Fruit fly (Drosophila melanogaster) whole organism, wandering third instar larva: ENCODE measurements around the gene CG46448.

Experiments
- CG9705 ChIP-seq: fragments of 200-800 bp; sonication (Bioruptor generic); optimal IDR thresholded peaks from 2 replicates; lab custom pipeline; 2018; ENCODE audit warnings: missing biosample characterization, mild to moderate bottlenecking, missing genetic modification characterization
- CrebA ChIP-seq: fragments of 200-800 bp; sonication (Bioruptor generic); optimal IDR thresholded peaks from 2 replicates; lab custom pipeline; 2016; ENCODE audit warnings: missing biosample characterization, mild to moderate bottlenecking, missing genetic modification characterization, borderline replicate concordance
- Dfd ChIP-seq: fragments of >200 bp; optimal IDR thresholded peaks from 2 replicates; lab custom pipeline; 2017; ENCODE audit warnings: missing biosample characterization, missing genetic modification characterization
- Dif ChIP-seq: fragments of 200-275, 200-300 bp; sonication (Bioruptor generic); optimal IDR thresholded peaks from 2 replicates; lab custom pipeline; 2018; ENCODE audit warnings: missing biosample characterization, missing genetic modification characterization; ENCODE audit not compliant: partially characterized antibody
- HLH106 ChIP-seq: fragments of 200-800 bp; optimal IDR thresholded peaks from 3 replicates; lab custom pipeline; 2019; ENCODE audit warnings: missing biosample characterization, mild to moderate bottlenecking, missing genetic modification characterization, moderate library complexity
- Hnf4 ChIP-seq: fragments of 200-800 bp; sonication (Bioruptor generic); optimal IDR thresholded peaks from 2 replicates; lab custom pipeline; 2016; ENCODE audit warnings: missing biosample characterization, mild to moderate bottlenecking, missing genetic modification characterization
- Hr78 ChIP-seq: fragments of >200 bp; optimal IDR thresholded peaks from 2 replicates; lab custom pipeline; 2017; ENCODE audit warnings: missing biosample characterization, missing genetic modification characterization
- Hr83 ChIP-seq: fragments of 200-300 bp; sonication (Bioruptor generic); optimal IDR thresholded peaks from 2 replicates; lab custom pipeline; 2016; ENCODE audit warnings: missing biosample characterization, mild to moderate bottlenecking, missing genetic modification characterization, moderate library complexity; ENCODE audit not compliant: poor library complexity, severe bottlenecking
- Jra ChIP-seq: sonication (Bioruptor generic); optimal IDR thresholded peaks from 2 replicates; lab custom pipeline; 2016; ENCODE audit warnings: missing biosample characterization, missing genetic modification characterization
- Mio ChIP-seq: sonication (Bioruptor generic); optimal IDR thresholded peaks from 2 replicates; lab custom pipeline; 2016; ENCODE audit warnings: missing biosample characterization, missing genetic modification characterization
- Myc ChIP-seq: fragments of >200 bp; optimal IDR thresholded peaks from 2 replicates; lab custom pipeline; 2017
- Rel ChIP-seq, 2 experiments: fragments of 200-800 bp; sonication (Bioruptor generic) in 1 of 2; optimal IDR thresholded peaks; 2 replicates in 1 of 2; 3 replicates in 1 of 2; lab custom pipeline; 2016 to 2019; ENCODE audit warnings: mild to moderate bottlenecking in 2 of 2, missing biosample characterization in 2 of 2, missing genetic modification characterization in 2 of 2, moderate library complexity in 1 of 2
- Sp1 ChIP-seq: fragments of 200-800 bp; sonication (Bioruptor generic); optimal IDR thresholded peaks from 3 replicates; lab custom pipeline; 2019; ENCODE audit warnings: missing biosample characterization, mild to moderate bottlenecking, missing genetic modification characterization, moderate library complexity
- Vsx2 ChIP-seq: fragments of 200-300, 225-300 bp; sonication (Bioruptor generic); optimal IDR thresholded peaks from 2 replicates; lab custom pipeline; 2018; ENCODE audit warnings: missing biosample characterization, missing genetic modification characterization; ENCODE audit not compliant: partially characterized antibody
- brk ChIP-seq: fragments of 200-800 bp; sonication (Bioruptor generic); optimal IDR thresholded peaks from 2 replicates; lab custom pipeline; 2016; ENCODE audit warnings: missing biosample characterization, mild to moderate bottlenecking, missing genetic modification characterization
- dl ChIP-seq, 2 experiments: fragments of 175-275, 200-275 bp in 1 of 2; fragments of 200-275 bp in 1 of 2; sonication (Bioruptor generic); optimal IDR thresholded peaks; lab custom pipeline; 2018; ENCODE audit warnings: mild to moderate bottlenecking in 2 of 2, missing biosample characterization in 2 of 2, missing genetic modification characterization in 2 of 2, moderate library complexity in 2 of 2; ENCODE audit not compliant: partially characterized antibody in 2 of 2, insufficient read depth in 1 of 2
- dmrt93B ChIP-seq: fragments of 200-800 bp; sonication (Bioruptor generic); optimal IDR thresholded peaks from 2 replicates; lab custom pipeline; 2018; ENCODE audit warnings: missing biosample characterization, mild to moderate bottlenecking, missing genetic modification characterization
- dsf ChIP-seq: sonication (Bioruptor generic); optimal IDR thresholded peaks from 2 replicates; lab custom pipeline; 2016; ENCODE audit warnings: missing biosample characterization, missing genetic modification characterization, borderline replicate concordance
- ey ChIP-seq: fragments of 200-800 bp; sonication (Bioruptor generic); optimal IDR thresholded peaks from 2 replicates; lab custom pipeline; 2016; ENCODE audit warnings: missing biosample characterization, missing genetic modification characterization
- foxo ChIP-seq, 2 experiments: fragments of 200-800 bp; sonication (Bioruptor generic); optimal IDR thresholded peaks; 2 replicates in 1 of 2; 3 replicates in 1 of 2; lab custom pipeline; 2016 to 2017; ENCODE audit warnings: missing biosample characterization in 2 of 2, missing genetic modification characterization in 2 of 2
- fru ChIP-seq: fragments of 200-800 bp; sonication (Bioruptor generic); optimal IDR thresholded peaks from 3 replicates; lab custom pipeline; 2016; ENCODE audit warnings: missing biosample characterization, mild to moderate bottlenecking, missing genetic modification characterization
- h ChIP-seq: fragments of 200-800 bp; sonication (Bioruptor generic); optimal IDR thresholded peaks from 3 replicates; lab custom pipeline; 2016; ENCODE audit warnings: missing biosample characterization, mild to moderate bottlenecking, missing genetic modification characterization
- jim ChIP-seq: fragments of 175-275, 200-325 bp; sonication (Bioruptor generic); optimal IDR thresholded peaks from 2 replicates; lab custom pipeline; 2016; ENCODE audit warnings: missing biosample characterization, mild to moderate bottlenecking, missing genetic modification characterization
- lola ChIP-seq: fragments of >200 bp; optimal IDR thresholded peaks from 2 replicates; lab custom pipeline; 2017; ENCODE audit warnings: missing biosample characterization, missing genetic modification characterization
- pan ChIP-seq: fragments of >200 bp; optimal IDR thresholded peaks from 2 replicates; lab custom pipeline; 2017
- psq ChIP-seq: fragments of 200-800 bp; sonication (Bioruptor generic); optimal IDR thresholded peaks from 3 replicates; lab custom pipeline; 2017; ENCODE audit warnings: missing biosample characterization, mild to moderate bottlenecking, missing genetic modification characterization, moderate library complexity
- rgr ChIP-seq: fragments of 200-800 bp; sonication (Bioruptor generic); optimal IDR thresholded peaks from 3 replicates; lab custom pipeline; 2016; ENCODE audit warnings: missing biosample characterization, mild to moderate bottlenecking, missing genetic modification characterization
- sage ChIP-seq: fragments of 200-800 bp; sonication (Bioruptor generic); optimal IDR thresholded peaks from 2 replicates; lab custom pipeline; 2016; ENCODE audit warnings: missing biosample characterization, mild to moderate bottlenecking, missing genetic modification characterization
- sv ChIP-seq: fragments of 200-800 bp; sonication (Bioruptor generic); optimal IDR thresholded peaks from 3 replicates; lab custom pipeline; 2016; ENCODE audit warnings: missing biosample characterization, missing genetic modification characterization
- tai ChIP-seq: sonication (Bioruptor generic); optimal IDR thresholded peaks from 2 replicates; lab custom pipeline; 2016; ENCODE audit warnings: missing biosample characterization, missing genetic modification characterization
- usp ChIP-seq: fragments of >200 bp; optimal IDR thresholded peaks from 2 replicates; lab custom pipeline; 2017; ENCODE audit warnings: missing biosample characterization, missing genetic modification characterization
- woc ChIP-seq: sonication (Bioruptor generic); optimal IDR thresholded peaks from 2 replicates; lab custom pipeline; 2016; ENCODE audit warnings: missing biosample characterization, mild to moderate bottlenecking, missing genetic modification characterization

CG46448 gene

DNA sequence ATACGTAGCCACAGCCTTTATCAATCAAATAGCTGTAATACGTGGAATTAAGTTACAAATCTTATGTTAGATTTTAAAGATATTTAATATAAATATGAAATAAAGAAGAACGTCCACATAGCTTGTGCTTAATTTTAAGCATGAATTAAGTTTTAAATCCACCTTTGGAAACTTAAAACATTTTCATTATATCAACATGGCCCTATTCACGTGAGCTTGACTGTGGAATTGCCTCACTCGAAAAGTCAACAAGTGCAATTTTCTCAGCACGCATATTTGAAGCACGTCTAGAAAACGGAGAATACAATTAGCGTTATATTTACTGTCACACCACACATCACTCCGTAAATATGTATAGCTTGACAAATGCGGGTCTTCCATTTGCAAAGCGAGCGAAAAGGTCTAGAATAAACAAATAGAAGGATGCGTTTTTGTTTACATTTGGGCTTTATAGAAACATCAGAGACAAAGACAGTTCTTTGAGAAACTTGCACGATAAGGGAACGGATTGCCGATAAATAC lies 27.8 kb upstream of the CG46448 start (continued):
- peak; percentile 82 for TF ChIP-seq Hnf4
- TF ChIP-seq rgr (GFP tag; lab: Kevin White, UChicago), result peak; percentile 96
- TF ChIP-seq usp, result no peak
- TF ChIP-seq sv (GFP tag; lab: Kevin White, UChicago), result peak; percentile 85
- no peak for TF ChIP-seq tai (GFP tag; lab: Kevin White, UChicago)
- peak; percentile 78 for TF ChIP-seq woc (GFP tag; lab: Kevin White, UChicago)
- no peak for TF ChIP-seq Vsx2 (GFP tag; lab: Kevin White, UChicago)
- peak; percentile 51 for TF ChIP-seq Hr83 (GFP tag; lab: Kevin White, UChicago)

DNA sequence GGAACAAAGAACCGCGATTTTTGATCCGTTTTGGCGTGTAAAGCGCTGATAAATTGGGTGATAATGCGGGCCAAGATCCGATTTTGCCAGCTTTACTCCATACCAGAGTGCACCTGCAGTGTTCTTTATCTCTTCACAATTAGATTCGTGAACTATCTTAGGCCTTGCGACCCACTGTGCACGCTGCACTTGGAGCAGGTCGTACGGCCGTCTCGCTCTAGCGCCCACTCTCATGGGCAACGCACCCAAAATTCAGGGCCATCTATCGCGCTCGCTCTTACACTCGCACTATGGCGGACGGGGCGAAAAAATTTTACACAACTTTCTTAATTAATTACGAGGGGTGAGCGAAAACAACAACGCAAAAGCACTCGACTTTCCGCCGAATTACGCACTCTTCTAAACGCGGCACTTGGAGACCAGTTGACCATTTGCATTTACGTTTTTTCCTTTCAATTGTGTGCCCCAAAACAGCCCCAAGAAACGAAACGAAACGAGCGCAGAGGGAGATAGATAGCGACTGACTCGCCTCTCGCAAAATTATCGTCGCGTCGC lies 27.2 kb upstream of the CG46448 start:
- no peak for TF ChIP-seq Sp1 (GFP tag; lab: Kevin White, UChicago)
- TF ChIP-seq Mio, result no peak
- no peak for TF ChIP-seq dsf (GFP tag; lab: Kevin White, UChicago)
- TF ChIP-seq brk (GFP tag; lab: Kevin White, UChicago), result no peak
- no peak for TF ChIP-seq foxo (GFP tag; optimal IDR thresholded peaks at IDR 0.05; lab: Kevin White, UChicago)
- no peak for TF ChIP-seq Vsx2 (GFP tag; lab: Kevin White, UChicago)
- TF ChIP-seq Dif, result peak; percentile 55
- TF ChIP-seq ey, result no peak
- no peak for TF ChIP-seq h (GFP tag; lab: Kevin White, UChicago)
- no peak for TF ChIP-seq Dfd (GFP tag; lab: Kevin White, UChicago)
- TF ChIP-seq fru (GFP tag; lab: Kevin White, UChicago), result no peak
- TF ChIP-seq lola (GFP tag; lab: Kevin White, UChicago), result no peak
- no peak for TF ChIP-seq psq
- TF ChIP-seq CG9705, result no peak
- TF ChIP-seq woc (GFP tag; lab: Kevin White, UChicago), result peak; percentile 71
- no peak for TF ChIP-seq Rel (GFP tag; optimal IDR thresholded peaks at IDR 0.05; lab: Kevin White, UChicago)
- no peak for TF ChIP-seq Rel (tag; optimal IDR thresholded peaks at IDR 0.05; lab: Kevin White, UChicago)
- no peak for TF ChIP-seq dmrt93B (GFP tag; lab: Kevin White, UChicago)
- peak; percentile 23 to 35 for TF ChIP-seq dl (GFP tag; optimal IDR thresholded peaks at IDR 0.05; lab: Kevin White, UChicago; ENCODE audit: insufficient read depth in 1 of 2, partially characterized antibody in 2 of 2)
- TF ChIP-seq Hr78 (GFP tag; lab: Kevin White, UChicago), result no peak
- TF ChIP-seq CrebA, result no peak
- no peak for TF ChIP-seq sv (GFP tag; lab: Kevin White, UChicago)
- no peak for TF ChIP-seq Myc (lab: Kevin White, UChicago)
- TF ChIP-seq usp, result no peak
- no peak for TF ChIP-seq pan
- no peak for TF ChIP-seq Hnf4
- no peak for TF ChIP-seq Jra
- TF ChIP-seq rgr (GFP tag; lab: Kevin White, UChicago), result peak; percentile 6
- TF ChIP-seq jim, result no peak
- TF ChIP-seq Hr83 (GFP tag; lab: Kevin White, UChicago), result peak; percentile 32
- TF ChIP-seq, all 38 proteins: peak for 5

DNA sequence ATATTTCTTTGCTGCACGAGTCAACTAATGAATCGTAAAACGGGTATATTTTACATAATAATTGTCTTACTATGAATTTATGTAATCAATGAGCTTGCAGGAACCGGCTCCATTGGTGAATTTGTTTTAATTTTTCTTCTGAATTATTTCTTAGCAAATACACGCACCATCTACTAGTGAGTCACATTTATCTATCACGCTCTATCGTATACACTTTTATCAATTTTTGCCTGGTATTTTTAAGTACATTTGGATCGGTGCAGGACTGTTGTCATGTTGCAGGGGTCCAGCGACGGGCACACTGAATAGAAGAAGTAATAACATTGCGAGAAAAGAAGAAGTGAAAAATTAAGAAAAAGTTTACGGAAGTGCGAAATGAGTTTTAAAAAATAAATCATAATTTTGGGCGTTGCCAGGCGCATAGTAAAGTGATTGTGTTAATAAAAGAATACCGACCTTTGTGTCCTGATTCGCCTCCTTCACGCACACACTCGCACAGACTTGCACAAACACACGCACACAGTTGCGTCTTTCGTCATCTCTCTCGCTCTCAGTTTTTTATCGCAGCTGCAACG lies 26.3 kb upstream of the CG46448 start, which contains the start of the genes Rab5 and Axud1:
TSS of gene Rab5 (minus strand) at position 197 of the 575 bp plus-strand sequence.
TSS of gene Axud1 (plus strand) at position 269 of the 575 bp plus-strand sequence.
- TF ChIP-seq h (GFP tag; lab: Kevin White, UChicago) (peak; percentile 17), fru (GFP tag; lab: Kevin White, UChicago) (peak; percentile 47), dl (GFP tag; optimal IDR thresholded peaks at IDR 0.05; lab: Kevin White, UChicago; ENCODE audit: insufficient read depth in 1 of 2, partially characterized antibody in 2 of 2) (no peak), Hr83 (GFP tag; lab: Kevin White, UChicago) (peak; percentile 33), psq (no peak), brk (GFP tag; lab: Kevin White, UChicago) (peak; percentile 28), Jra (peak; percentile 45)

DNA sequence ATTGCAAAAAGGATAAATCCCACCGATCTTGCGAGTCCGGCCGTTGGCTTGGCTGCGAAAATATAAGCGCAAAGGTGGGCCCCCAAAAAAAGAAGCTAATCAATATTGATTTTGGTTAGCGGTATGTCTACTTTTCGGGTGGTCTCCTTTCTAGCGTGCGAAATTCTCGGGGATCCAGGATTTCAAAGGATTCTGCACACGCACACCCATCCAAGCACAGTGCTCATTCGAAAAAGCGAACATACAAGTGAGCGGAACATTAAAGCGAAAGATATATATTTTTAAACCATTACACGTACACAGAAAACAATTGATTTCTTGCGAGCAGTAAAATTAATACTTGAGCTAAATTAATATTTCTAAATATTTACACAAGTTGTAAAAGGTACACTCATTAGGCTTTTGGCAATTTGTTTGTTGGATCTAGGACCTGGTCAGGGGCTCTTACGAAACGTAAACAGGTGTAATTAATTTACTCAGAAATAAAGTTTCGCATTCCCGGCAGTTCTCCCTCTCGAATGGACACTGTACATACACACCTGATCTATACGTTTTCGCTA lies 25.7 kb upstream of the CG46448 start:
- TF ChIP-seq sage (GFP tag; lab: Kevin White, UChicago) (peak; percentile 7), fru (GFP tag; lab: Kevin White, UChicago) (peak; percentile 11), HLH106 (tag; lab: Kevin White, UChicago) (peak; percentile 46), Dfd (GFP tag; lab: Kevin White, UChicago) (no peak), rgr (GFP tag; lab: Kevin White, UChicago) (peak; percentile 26), h (GFP tag; lab: Kevin White, UChicago) (peak; percentile 17), Sp1 (GFP tag; lab: Kevin White, UChicago) (no peak), foxo (GFP tag; optimal IDR thresholded peaks at IDR 0.05; lab: Kevin White, UChicago) (peak in 1 of 2 experiments; percentile 32)
